Worm (Caenorhabditis elegans) whole organism, L4 larva: ENCODE results near the gene nadk-2.

Experiments used
- cey-2 ChIP-seq: sonication (generic microtip); optimal IDR thresholded peaks from 3 replicates; lab custom pipeline; 2017; ENCODE audit warnings: missing genetic modification characterization, mild to moderate bottlenecking, missing compliant biosample characterization, antibody characterized with exemption, borderline replicate concordance; ENCODE audit not compliant: insufficient read depth
- lin-15B ChIP-seq: fragments of 150-350 bp; sonication (generic microtip); optimal IDR thresholded peaks from 3 replicates; lab custom pipeline; 2014; ENCODE audit warnings: missing biosample characterization, missing genetic modification characterization

DNA sequence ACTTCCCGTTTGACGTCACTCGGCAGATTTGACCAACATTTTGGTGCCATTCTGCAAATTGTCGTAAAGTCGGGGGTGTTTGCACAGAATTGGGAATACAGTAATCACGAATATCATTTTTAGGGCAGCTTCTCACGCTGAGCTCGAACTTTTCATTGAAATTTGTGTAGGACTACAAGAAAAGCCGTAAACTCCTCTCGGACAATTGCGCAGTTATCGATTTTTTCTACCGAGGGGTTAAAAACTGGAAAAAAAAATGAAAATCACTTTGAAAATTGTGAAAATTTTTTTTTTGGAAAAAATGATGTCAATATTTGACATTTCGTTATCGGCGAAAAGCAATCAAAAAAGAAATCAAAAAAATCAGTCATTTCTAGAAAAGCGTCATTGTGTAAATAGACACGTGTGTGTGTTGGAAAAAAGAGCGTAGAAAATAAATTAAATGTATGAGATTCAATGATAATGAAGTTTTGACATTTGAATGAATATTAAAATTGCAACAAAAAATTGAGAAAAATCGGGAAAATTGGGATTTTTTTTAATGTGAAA lies 21.6 kb upstream of the nadk-2 start, which contains the start of gene Y17G7B.8:
- TF ChIP-seq lin-15B (tag; lab: Kevin White, UChicago) (no peak), cey-2 (no peak)
